Fruit fly (Drosophila melanogaster): Measurements from ENCODE around the gene CG9215.

CG9215 gene

DNA sequence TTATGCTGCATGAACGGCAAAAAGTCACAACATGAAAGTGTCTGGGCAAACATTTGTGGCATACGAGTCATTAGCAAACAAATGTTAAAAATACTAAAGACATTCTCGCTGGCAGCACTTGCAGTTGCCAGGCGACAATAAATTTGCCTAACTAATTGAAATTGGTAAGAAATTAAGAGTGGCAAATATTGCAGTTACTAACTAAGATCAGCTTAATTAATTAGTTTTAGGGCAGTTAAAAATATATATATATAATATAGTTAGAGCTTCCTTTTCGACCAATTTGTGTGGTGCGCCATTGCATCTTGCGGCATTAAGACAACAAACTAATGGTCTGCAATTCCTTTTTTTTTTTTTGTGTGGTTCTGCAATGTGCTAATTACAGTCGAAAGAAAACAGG is 35.2 kb upstream of the CG9215 start:
- TF ChIP-seq ss (GFP tag; optimal IDR thresholded peaks at IDR 0.05) (no peak), lz (GFP tag; optimal IDR thresholded peaks at IDR 0.05) (peak; percentile 17), CG6854 (GFP tag; optimal IDR thresholded peaks at IDR 0.05) (no peak), CG7368 (GFP tag; optimal IDR thresholded peaks at IDR 0.05) (no peak), cyc (GFP tag; optimal IDR thresholded peaks at IDR 0.05) (no peak), CG32006 (GFP tag; optimal IDR thresholded peaks at IDR 0.05) (peak; percentile 69), Blimp-1 (GFP tag; optimal IDR thresholded peaks at IDR 0.05) (no peak), Hr38 (GFP tag; optimal IDR thresholded peaks at IDR 0.05) (no peak), CG1621 (tag; optimal IDR thresholded peaks at IDR 0.05) (no peak), CG16779 (tag; optimal IDR thresholded peaks at IDR 0.05) (no peak), Hr4 (GFP tag; optimal IDR thresholded peaks at IDR 0.05) (peak; percentile 49), CG11294 (GFP tag; IDR thresholded peaks at IDR 0.05) (0 out of 2 replicates have a peak, but pooled peaks have one; percentile 35), esn (GFP tag; optimal IDR thresholded peaks at IDR 0.05) (peak; percentile 51), CG6163 (GFP tag; IDR thresholded peaks at IDR 0.05) (peak; percentile 87), achi (GFP tag; optimal IDR thresholded peaks at IDR 0.05) (peak; percentile 69), Lpt (GFP tag; optimal IDR thresholded peaks at IDR 0.05) (peak; percentile 6), CG9139 (GFP tag; optimal IDR thresholded peaks at IDR 0.05) (no peak), CG8319 (GFP tag; optimal IDR thresholded peaks at IDR 0.05) (no peak), dsx (GFP tag; optimal IDR thresholded peaks at IDR 0.05; ENCODE audit: poor library complexity, severe bottlenecking) (no peak), fd59A (GFP tag; optimal IDR thresholded peaks at IDR 0.05) (peak; percentile 18), CG8119 (GFP tag; IDR thresholded peaks at IDR 0.05) (peak; percentile 82), fkh (GFP tag; optimal IDR thresholded peaks at IDR 0.05) (no peak), CG31627 (GFP tag; optimal IDR thresholded peaks at IDR 0.05) (no peak), Sox14 (GFP tag; optimal IDR thresholded peaks at IDR 0.05) (peak; percentile 34), net (GFP tag; optimal IDR thresholded peaks at IDR 0.05) (peak; percentile 45), OdsH (GFP tag; optimal IDR thresholded peaks at IDR 0.05) (peak; percentile 53), eg (GFP tag; IDR thresholded peaks at IDR 0.05) (peak; percentile 88), Hr39 (GFP tag; optimal IDR thresholded peaks at IDR 0.05) (no peak), CG15336 (GFP tag; IDR thresholded peaks at IDR 0.05) (peak; percentile 80), Smox (GFP tag; optimal IDR thresholded peaks at IDR 0.05) (peak; percentile 35), CG6808 (GFP tag; optimal IDR thresholded peaks at IDR 0.05) (no peak), Eip75B (GFP tag; optimal IDR thresholded peaks at IDR 0.05) (peak; percentile 3), vri (GFP tag; optimal IDR thresholded peaks at IDR 0.05) (peak; percentile 2), CG4318 (GFP tag; optimal IDR thresholded peaks at IDR 0.05) (peak; percentile 3), CG6276 (GFP tag; optimal IDR thresholded peaks at IDR 0.05) (peak; percentile 66), CG8632 (GFP tag; optimal IDR thresholded peaks at IDR 0.05) (peak; percentile 26), Met (GFP tag; optimal IDR thresholded peaks at IDR 0.05) (peak; percentile 52), Eip78C (GFP tag) (peak; percentile 79), CG6792 (GFP tag; optimal IDR thresholded peaks at IDR 0.05) (no peak), pdm3 (GFP tag; optimal IDR thresholded peaks at IDR 0.05) (peak; percentile 47), CG3032 (tag; optimal IDR thresholded peaks at IDR 0.05) (no peak), CG11902 (GFP tag; optimal IDR thresholded peaks at IDR 0.05) (no peak), Sox102F (GFP tag; optimal IDR thresholded peaks at IDR 0.05) (peak; percentile 44), CG10631 (GFP tag; optimal IDR thresholded peaks at IDR 0.05) (peak; percentile 46), Gug (GFP tag; IDR thresholded peaks at IDR 0.05) (peak; percentile 73), Eip93F (GFP tag; optimal IDR thresholded peaks at IDR 0.05) (no peak), CG10669 (GFP tag; optimal IDR thresholded peaks at IDR 0.05) (peak; percentile 6), Ets21C (GFP tag; optimal IDR thresholded peaks at IDR 0.05) (no peak), salr (GFP tag; optimal IDR thresholded peaks at IDR 0.05) (no peak), CG34406 (GFP tag; optimal IDR thresholded peaks at IDR 0.05) (peak; percentile 19), topi (GFP tag; optimal IDR thresholded peaks at IDR 0.05) (peak; percentile 20), fd85E (GFP tag; optimal IDR thresholded peaks at IDR 0.05) (no peak), Ets96B (tag; optimal IDR thresholded peaks at IDR 0.05) (peak; percentile 14)

Data from whole organism, prepupa.